Worm (Caenorhabditis elegans): ENCODE data around the gene F54F12.2.

The F54F12.2 gene

DNA sequence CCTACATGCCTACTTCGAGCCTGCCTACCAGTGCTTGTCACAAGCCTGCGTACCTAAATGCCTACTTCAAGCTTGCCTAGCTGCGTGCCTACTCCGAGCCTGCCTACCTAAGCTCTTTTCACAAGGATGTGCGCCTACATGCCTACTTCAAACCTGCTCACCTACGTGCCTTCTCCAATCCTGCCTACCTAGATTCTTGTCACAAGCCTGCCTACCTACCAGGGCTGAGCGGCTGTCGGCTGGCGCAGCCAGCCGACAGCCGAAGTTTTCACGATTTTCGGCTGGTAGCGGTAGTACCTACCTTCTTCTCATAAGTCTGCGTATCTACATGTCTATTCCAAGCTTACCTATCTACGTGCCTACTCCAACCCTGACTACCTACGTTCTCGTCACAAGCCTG, 21.9 kb downstream of the F54F12.2 start:
- no peak for TF ChIP-seq jun-1 (tag; optimal IDR thresholded peaks at IDR 0.05)
- no peak for TF ChIP-seq gei-8 (GFP tag; optimal IDR thresholded peaks at IDR 0.05)
- TF ChIP-seq ctbp-1 (GFP tag; IDR thresholded peaks at IDR 0.05): no peak
- TF ChIP-seq hmg-1.1 (GFP tag; IDR thresholded peaks at IDR 0.05): no peak; the same call in 1 of the 2 replicates
- no peak for TF ChIP-seq mes-2 (tag; optimal IDR thresholded peaks at IDR 0.05; ENCODE audit: poor library complexity, severe bottlenecking)
- TF ChIP-seq set-16 (GFP tag; IDR thresholded peaks at IDR 0.05): peak; percentile 56
- TF ChIP-seq aha-1 (tag): peak; percentile 61
- TF ChIP-seq T26A8.4 (GFP tag; IDR thresholded peaks at IDR 0.05): no peak; the same call in 1 of the 2 replicates
- TF ChIP-seq egl-43 (GFP tag; IDR thresholded peaks at IDR 0.05): no peak

DNA sequence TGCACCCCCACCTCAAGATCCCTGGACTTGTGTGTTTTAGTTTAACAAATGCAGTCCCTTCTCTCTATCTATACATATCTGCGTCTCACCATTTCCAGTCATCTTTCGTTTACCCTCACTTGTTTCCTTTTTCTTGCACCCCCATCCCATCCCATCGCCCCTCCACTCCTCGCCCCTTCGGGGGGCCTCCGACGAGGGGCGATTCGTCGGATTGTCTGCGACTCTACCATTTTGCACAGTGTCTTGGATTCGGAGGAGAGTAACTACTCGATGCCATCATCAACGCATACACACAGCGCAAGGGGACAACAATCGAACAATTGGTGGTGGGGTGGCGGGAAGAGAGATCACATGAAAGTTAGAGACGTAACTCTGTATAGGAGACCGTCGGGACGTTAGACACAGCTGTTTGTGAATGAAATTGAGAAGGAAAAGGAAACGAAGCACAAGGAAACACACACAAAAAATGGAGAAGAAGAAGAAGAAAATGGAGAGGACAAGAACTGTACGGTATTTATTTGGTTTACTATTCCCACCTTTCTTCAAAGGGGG, 22.7 kb downstream of the F54F12.2 start:
- TF ChIP-seq spr-3 (GFP tag; optimal IDR thresholded peaks at IDR 0.05): peak; percentile 22
- peak; percentile 19; the same call in 1 of the 2 replicates for TF ChIP-seq lim-7 (GFP tag; IDR thresholded peaks at IDR 0.05)
- TF ChIP-seq ctbp-1 (GFP tag; IDR thresholded peaks at IDR 0.05): peak; percentile 93
- TF ChIP-seq fos-1 (tag; optimal IDR thresholded peaks at IDR 0.05): no peak
- peak; percentile 42 for TF ChIP-seq arid-1 (GFP tag; conservative IDR thresholded peaks at IDR 0.05)
- 0 out of 2 replicates have a peak, but pooled peaks have one; percentile 51 for TF ChIP-seq Y105C5A.15 (GFP tag; IDR thresholded peaks at IDR 0.05)
- peak in 1 of 2 experiments; percentile 97 for TF ChIP-seq unc-62 (GFP tag; optimal IDR thresholded peaks at IDR 0.05 in 1 of 2)
- peak; percentile 71 for TF ChIP-seq unc-62 (tag; optimal IDR thresholded peaks at IDR 0.05)
- TF ChIP-seq nhr-10 (tag; optimal IDR thresholded peaks at IDR 0.05): no peak
- TF ChIP-seq Y5F2A.4 (GFP tag; optimal IDR thresholded peaks at IDR 0.05): no peak
- TF ChIP-seq pqm-1 (tag; optimal IDR thresholded peaks at IDR 0.05): peak; percentile 33
- TF ChIP-seq T26A8.4 (GFP tag; IDR thresholded peaks at IDR 0.05): peak; percentile 18; the same call in 1 of the 2 replicates
- no peak; the same call in 1 of the 2 replicates for TF ChIP-seq ZK337.2 (GFP tag; IDR thresholded peaks at IDR 0.05)
- no peak for TF ChIP-seq daf-8 (GFP tag; IDR thresholded peaks at IDR 0.05)
- no peak for TF ChIP-seq F26F4.8 (GFP tag; conservative IDR thresholded peaks at IDR 0.05)
- TF ChIP-seq egl-27 (tag; optimal IDR thresholded peaks at IDR 0.05): no peak
- peak; percentile 97 for TF ChIP-seq hlh-30 (tag; optimal IDR thresholded peaks at IDR 0.05; ENCODE audit: insufficient read depth)
- TF ChIP-seq aly-2 (tag; optimal IDR thresholded peaks at IDR 0.05): no peak
- TF ChIP-seq nhr-48 (tag; optimal IDR thresholded peaks at IDR 0.05): peak; percentile 79
- TF ChIP-seq mdl-1 (tag; optimal IDR thresholded peaks at IDR 0.05): peak; percentile 85 to 96
- no peak for TF ChIP-seq F44E2.7 (GFP tag; IDR thresholded peaks at IDR 0.05)
- TF ChIP-seq duxl-1 (tag; optimal IDR thresholded peaks at IDR 0.05; ENCODE audit: poor library complexity): peak; percentile 73
- peak; percentile 70 for TF ChIP-seq nhr-25 (tag; optimal IDR thresholded peaks at IDR 0.05; ENCODE audit: borderline replicate concordance, insufficient read depth)
- peak; percentile 88 for TF ChIP-seq jun-1 (tag; optimal IDR thresholded peaks at IDR 0.05)
- TF ChIP-seq daf-12 (tag; optimal IDR thresholded peaks at IDR 0.05): no peak
- TF ChIP-seq dve-1 (tag; optimal IDR thresholded peaks at IDR 0.05; ENCODE audit: insufficient read depth): peak; percentile 93
- TF ChIP-seq lin-39 (tag; optimal IDR thresholded peaks at IDR 0.05): no peak
- no peak for TF ChIP-seq ceh-82 (tag; optimal IDR thresholded peaks at IDR 0.05)
- no peak for TF ChIP-seq zfp-3 (GFP tag; conservative IDR thresholded peaks at IDR 0.05)
- TF ChIP-seq nhr-111 (GFP tag; optimal IDR thresholded peaks at IDR 0.05): peak; percentile 66
- peak; percentile 94 for TF ChIP-seq mxl-3 (GFP tag; optimal IDR thresholded peaks at IDR 0.05)
- peak; percentile 48; the same call in 1 of the 2 replicates for TF ChIP-seq php-3 (GFP tag; IDR thresholded peaks at IDR 0.05)
- TF ChIP-seq tag-97 (GFP tag; IDR thresholded peaks at IDR 0.05): no peak
- no peak for TF ChIP-seq ztf-11 (tag; optimal IDR thresholded peaks at IDR 0.05)
- TF ChIP-seq lin-15B (tag; optimal IDR thresholded peaks at IDR 0.05): no peak
- no peak for TF ChIP-seq ZK546.5 (tag; optimal IDR thresholded peaks at IDR 0.05)
- no peak for TF ChIP-seq zip-11 (GFP tag; IDR thresholded peaks at IDR 0.05)
- TF ChIP-seq pha-4 (GFP tag; IDR thresholded peaks at IDR 0.05): peak; percentile 47; the same call in 1 of the 2 replicates
- peak; percentile 46 for TF ChIP-seq pha-4 (tag; optimal IDR thresholded peaks at IDR 0.05)
- peak; percentile 31 to 77 for TF ChIP-seq daf-16 (GFP tag; optimal IDR thresholded peaks at IDR 0.05)
- peak; percentile 84 for TF ChIP-seq daf-16 (tag; optimal IDR thresholded peaks at IDR 0.05)
- TF ChIP-seq D1046.2 (GFP tag; IDR thresholded peaks at IDR 0.05): no peak
- TF ChIP-seq ces-1 (GFP tag; optimal IDR thresholded peaks at IDR 0.05): peak; percentile 51
